Fruit fly (Drosophila melanogaster): ENCODE results near the gene Gyc32E.

The Gyc32E gene

dm6 chr2L:11100516-11101061, 48.3 kb downstream of the Gyc32E start, which contains the start of gene Ge-1 (continued):
- TF ChIP-seq Ravus (GFP tag; IDR thresholded peaks at IDR 0.05) (no peak), Doc3 (GFP tag; IDR thresholded peaks at IDR 0.05; ENCODE audit: partially characterized antibody) (0 out of 3 replicates have a peak, but pooled peaks have one; percentile 27), B-H2 (GFP tag; optimal IDR thresholded peaks at IDR 0.05) (no peak), CG4424 (GFP tag; optimal IDR thresholded peaks at IDR 0.05) (peak; percentile 19), Sry-β (GFP tag; optimal IDR thresholded peaks at IDR 0.05) (no peak), Nf-YB (GFP tag; optimal IDR thresholded peaks at IDR 0.05) (no peak), CG7745 (tag; optimal IDR thresholded peaks at IDR 0.05) (no peak), CG10366 (GFP tag; IDR thresholded peaks at IDR 0.05) (no peak), CG13894 (tag; optimal IDR thresholded peaks at IDR 0.05) (no peak), CG10959 (GFP tag; IDR thresholded peaks at IDR 0.05) (no peak), CG18476 (GFP tag; optimal IDR thresholded peaks at IDR 0.05) (no peak), CG10654 (GFP tag; optimal IDR thresholded peaks at IDR 0.05) (no peak), CG6175 (GFP tag; IDR thresholded peaks at IDR 0.05) (no peak), tio (GFP tag; optimal IDR thresholded peaks at IDR 0.05) (no peak), ranshi (GFP tag; IDR thresholded peaks at IDR 0.05) (no peak), Six4 (GFP tag; optimal IDR thresholded peaks at IDR 0.05) (no peak), phol (tag; optimal IDR thresholded peaks at IDR 0.05) (peak; percentile 5), tup (GFP tag; optimal IDR thresholded peaks at IDR 0.05) (no peak), CG17186 (GFP tag; optimal IDR thresholded peaks at IDR 0.05) (peak; percentile 13), CG33557 (GFP tag; optimal IDR thresholded peaks at IDR 0.05) (no peak), ara (GFP tag; IDR thresholded peaks at IDR 0.05) (no peak), CG4360 (GFP tag; IDR thresholded peaks at IDR 0.05) (no peak), CG5953 (GFP tag; IDR thresholded peaks at IDR 0.05) (no peak), CG18764 (GFP tag; optimal IDR thresholded peaks at IDR 0.05) (peak; percentile 2), CG34376 (GFP tag; optimal IDR thresholded peaks at IDR 0.05) (no peak), H15 (GFP tag; IDR thresholded peaks at IDR 0.05) (no peak), chinmo (GFP tag; IDR thresholded peaks at IDR 0.05; ENCODE audit: partially characterized antibody) (no peak), fd102C (GFP tag; optimal IDR thresholded peaks at IDR 0.05) (no peak), Mrtf (GFP tag; IDR thresholded peaks at IDR 0.05) (no peak), Rx (GFP tag; IDR thresholded peaks at IDR 0.05) (no peak), mirr (GFP tag; optimal IDR thresholded peaks at IDR 0.05) (no peak), gem (tag; optimal IDR thresholded peaks at IDR 0.05) (no peak), CG14014 (GFP tag; IDR thresholded peaks at IDR 0.05) (peak; percentile 18; the same call in 1 of the 2 replicates), CG4707 (GFP tag; optimal IDR thresholded peaks at IDR 0.05) (no peak), CG1792 (GFP tag; optimal IDR thresholded peaks at IDR 0.05) (no peak), gcm (GFP tag; optimal IDR thresholded peaks at IDR 0.05) (no peak), Opbp (GFP tag; IDR thresholded peaks at IDR 0.05; ENCODE audit: partially characterized antibody) (peak; percentile 53; the same call in 2 of the 3 replicates), zfh1 (GFP tag; IDR thresholded peaks at IDR 0.05) (no peak), Lhr (GFP tag; optimal IDR thresholded peaks at IDR 0.05) (no peak), CG14667 (GFP tag; IDR thresholded peaks at IDR 0.05) (no peak), Poxn (GFP tag; IDR thresholded peaks at IDR 0.05) (no peak), disco-r (GFP tag; optimal IDR thresholded peaks at IDR 0.05) (no peak), Awh (GFP tag; IDR thresholded peaks at IDR 0.05) (no peak), CG34224 (GFP tag; IDR thresholded peaks at IDR 0.05; ENCODE audit: partially characterized antibody) (peak; percentile 36), dimm (GFP tag; IDR thresholded peaks at IDR 0.05) (no peak), H2.0 (GFP tag; IDR thresholded peaks at IDR 0.05) (no peak), CG11456 (GFP tag; IDR thresholded peaks at IDR 0.05) (no peak), D19B (GFP tag; optimal IDR thresholded peaks at IDR 0.05) (no peak), zen (tag; optimal IDR thresholded peaks at IDR 0.05) (no peak), nmo (GFP tag; optimal IDR thresholded peaks at IDR 0.05) (no peak), sens-2 (GFP tag; IDR thresholded peaks at IDR 0.05) (no peak)

All from whole organism, embryonic.